Worm (Caenorhabditis elegans): ENCODE results near the gene pag-3.
A peak's percentile ranks its signal among the peaks of the same experiment; 100 is the strongest.

Gene pag-3

DNA sequence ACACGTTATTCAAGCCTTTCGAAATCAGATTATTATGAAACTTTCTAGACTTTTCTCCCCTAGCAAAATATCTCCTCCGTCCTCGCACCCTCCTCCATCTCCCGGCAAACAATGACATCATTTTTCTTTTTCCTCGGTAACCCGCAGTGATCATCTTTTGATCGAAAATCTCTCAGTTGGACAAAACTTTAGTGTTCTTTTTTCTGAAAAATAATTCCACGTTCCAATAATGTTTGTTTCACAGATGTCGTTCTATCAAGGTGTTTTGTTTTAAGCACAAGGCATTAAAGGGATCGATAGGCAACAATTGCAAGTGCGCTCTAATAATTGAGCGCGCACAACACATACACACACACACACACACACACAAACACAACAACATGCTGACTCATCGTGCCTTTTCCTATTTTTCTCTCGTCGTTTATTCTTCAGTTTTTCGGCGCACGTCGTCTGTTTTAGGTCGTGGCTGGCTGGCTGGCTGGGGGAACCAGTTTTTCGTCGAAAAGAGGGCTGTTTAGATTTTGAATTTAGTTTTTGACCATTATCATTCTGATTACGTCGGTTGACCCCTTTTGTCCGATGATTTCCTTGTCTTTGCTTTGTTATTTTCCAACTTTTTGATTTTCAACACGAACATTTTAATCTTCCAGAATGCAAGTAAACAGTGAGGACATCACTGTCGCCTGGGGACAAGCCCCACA is 21.2 kb upstream of the pag-3 start, which contains the start of gene F20D1.3 (continued):
- TF ChIP-seq K12H6.12 (tag; optimal IDR thresholded peaks at IDR 0.05), result peak; percentile 73
- TF ChIP-seq F33H1.4 (GFP tag; IDR thresholded peaks at IDR 0.05), result no peak

- no peak for TF ChIP-seq madf-3 (GFP tag; IDR thresholded peaks at IDR 0.05)
- TF ChIP-seq F33H1.4 (GFP tag; IDR thresholded peaks at IDR 0.05), result no peak
- TF ChIP-seq B0035.1 (tag; optimal IDR thresholded peaks at IDR 0.05), result no peak
- no peak for TF ChIP-seq rpc-1 (optimal IDR thresholded peaks at IDR 0.05)
- no peak for TF ChIP-seq rpc-1 (tag; optimal IDR thresholded peaks at IDR 0.05)
- no peak for TF ChIP-seq ceh-100 (GFP tag; IDR thresholded peaks at IDR 0.05)
- no peak for TF ChIP-seq ztf-26 (tag; optimal IDR thresholded peaks at IDR 0.05)
- no peak for TF ChIP-seq F57A8.1 (GFP tag; optimal IDR thresholded peaks at IDR 0.05)
- TF ChIP-seq lin-26 (GFP tag; IDR thresholded peaks at IDR 0.05), result no peak
- no peak for TF ChIP-seq aptf-3 (GFP tag; IDR thresholded peaks at IDR 0.05)
- TF ChIP-seq F49E8.2 (tag; optimal IDR thresholded peaks at IDR 0.05; ENCODE audit: insufficient read depth), result no peak
- TF ChIP-seq F37B4.10 (GFP tag; IDR thresholded peaks at IDR 0.05), result no peak
- no peak for TF ChIP-seq F10E7.11 (tag; optimal IDR thresholded peaks at IDR 0.05)
- no peak for TF ChIP-seq tlf-1 (GFP tag; optimal IDR thresholded peaks at IDR 0.05)
- TF ChIP-seq chd-7 (tag; optimal IDR thresholded peaks at IDR 0.05), result no peak
- TF ChIP-seq hsf-1 (GFP tag; IDR thresholded peaks at IDR 0.05), result no peak
Measured at ce11 chrX:14973085-14973484, 18.6 kb upstream of the pag-3 start.

DNA sequence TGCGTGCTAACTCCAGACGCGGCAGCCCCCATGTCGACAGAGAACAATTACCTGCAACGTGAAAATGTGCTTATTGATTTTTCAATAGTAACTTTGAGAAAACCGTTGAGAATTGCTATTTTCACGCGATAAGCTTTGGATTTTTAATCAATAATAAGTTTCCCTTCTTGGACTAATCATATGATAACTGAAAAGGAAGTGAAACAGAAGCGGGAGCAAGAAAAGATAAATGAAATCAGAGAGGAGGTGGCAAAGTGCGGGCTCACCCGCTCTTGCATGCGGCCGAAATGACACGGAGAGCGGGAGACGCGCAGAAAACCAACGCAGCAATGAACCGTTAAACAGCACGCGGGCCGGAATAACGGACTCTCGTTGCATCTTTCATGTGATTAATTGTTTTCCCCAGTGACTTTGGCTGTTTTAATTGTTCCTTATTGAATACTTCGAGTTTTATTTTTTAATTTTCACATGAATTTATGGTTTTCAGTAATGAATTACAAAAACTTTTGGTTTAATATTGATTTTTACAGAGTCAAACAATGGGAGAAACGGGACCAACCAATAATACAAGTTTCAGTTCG is 15.9 kb upstream of the pag-3 start, which contains the start of the genes flwr-1 and tbc-1:
Gene flwr-1, minus strand, starts transcription at position 51 of the 581 bp plus-strand sequence.
Gene tbc-1, plus strand, starts transcription at position 531 of the 581 bp plus-strand sequence.
- TF ChIP-seq F49E8.2 (tag; optimal IDR thresholded peaks at IDR 0.05; ENCODE audit: insufficient read depth) (no peak), ztf-26 (tag; optimal IDR thresholded peaks at IDR 0.05) (no peak), hmg-1.2 (GFP tag; IDR thresholded peaks at IDR 0.05) (no peak), F33H1.4 (GFP tag; IDR thresholded peaks at IDR 0.05) (no peak), K12H6.12 (tag; optimal IDR thresholded peaks at IDR 0.05) (no peak), lag-1 (GFP tag; IDR thresholded peaks at IDR 0.05) (no peak), ceh-40 (GFP tag; IDR thresholded peaks at IDR 0.05) (no peak), nhr-80 (tag; optimal IDR thresholded peaks at IDR 0.05) (peak; percentile 58), ets-4 (GFP tag; optimal IDR thresholded peaks at IDR 0.05) (no peak), hsf-1 (GFP tag; IDR thresholded peaks at IDR 0.05) (no peak), F22D6.2 (tag; optimal IDR thresholded peaks at IDR 0.05) (no peak), mcd-1 (GFP tag; IDR thresholded peaks at IDR 0.05) (0 out of 2 replicates have a peak, but pooled peaks have one; percentile 8), madf-8 (GFP tag; conservative IDR thresholded peaks at IDR 0.05) (no peak), ztf-28 (GFP tag; IDR thresholded peaks at IDR 0.05) (no peak), madf-6 (GFP tag; IDR thresholded peaks at IDR 0.05) (no peak), unc-130 (GFP tag; optimal IDR thresholded peaks at IDR 0.05) (no peak), snpc-1.1 (tag; optimal IDR thresholded peaks at IDR 0.05; ENCODE audit: insufficient read depth) (no peak), sea-2 (GFP tag; IDR thresholded peaks at IDR 0.05) (no peak), lir-1 (GFP tag; conservative IDR thresholded peaks at IDR 0.05) (no peak), cebp-1 (GFP tag; IDR thresholded peaks at IDR 0.05) (no peak), cebp-1 (tag; optimal IDR thresholded peaks at IDR 0.05) (peak; percentile 38), lin-40 (tag; optimal IDR thresholded peaks at IDR 0.05) (no peak), zfh-2 (GFP tag; conservative IDR thresholded peaks at IDR 0.05) (peak; percentile 36; the same call in 1 of the 2 replicates), egl-18 (GFP tag; IDR thresholded peaks at IDR 0.05) (no peak), pbrm-1 (GFP tag; IDR thresholded peaks at IDR 0.05) (no peak), attf-3 (GFP tag; conservative IDR thresholded peaks at IDR 0.05) (peak; percentile 90), let-607 (tag; optimal IDR thresholded peaks at IDR 0.05) (peak; percentile 90 to 92), F10E7.11 (tag; optimal IDR thresholded peaks at IDR 0.05) (no peak), Y53G8AR.9 (GFP tag; conservative IDR thresholded peaks at IDR 0.05) (no peak), lsy-27 (tag; optimal IDR thresholded peaks at IDR 0.05; ENCODE audit: borderline replicate concordance, insufficient read depth) (no peak), ztf-22 (GFP tag; optimal IDR thresholded peaks at IDR 0.05) (no peak), C06A6.2 (GFP tag; conservative IDR thresholded peaks at IDR 0.05) (no peak), pha-4 (tag; optimal IDR thresholded peaks at IDR 0.05) (no peak)
